Worm (Caenorhabditis elegans): ENCODE results near the gene adm-4.

DNA sequence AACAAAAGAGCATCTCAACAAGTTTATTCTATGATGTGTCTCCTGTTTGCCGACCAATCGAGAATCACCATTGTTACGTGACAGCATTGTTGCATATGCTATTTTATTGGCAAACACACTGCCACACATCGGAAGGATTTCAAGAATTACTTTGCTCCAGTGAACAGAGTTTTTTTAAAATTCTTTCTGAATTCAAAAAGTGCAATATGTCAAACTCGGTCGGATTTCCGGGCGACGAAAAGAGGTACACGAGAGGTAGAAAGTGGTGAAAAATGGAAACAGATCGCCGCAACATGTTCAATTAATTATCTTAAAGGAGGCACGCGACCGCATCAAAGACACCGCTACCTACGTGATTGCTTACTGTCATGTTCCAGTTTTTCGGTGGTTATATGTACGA, 48.0 kb downstream of the adm-4 start:
- TF ChIP-seq lsy-2 (tag; optimal IDR thresholded peaks at IDR 0.05), result no peak
- TF ChIP-seq unc-39 (tag; optimal IDR thresholded peaks at IDR 0.05), result no peak
- TF ChIP-seq unc-55 (GFP tag; optimal IDR thresholded peaks at IDR 0.05), result no peak
